Fruit fly (Drosophila melanogaster): Measurements from ENCODE around the gene mrn.

The mrn gene

DNA sequence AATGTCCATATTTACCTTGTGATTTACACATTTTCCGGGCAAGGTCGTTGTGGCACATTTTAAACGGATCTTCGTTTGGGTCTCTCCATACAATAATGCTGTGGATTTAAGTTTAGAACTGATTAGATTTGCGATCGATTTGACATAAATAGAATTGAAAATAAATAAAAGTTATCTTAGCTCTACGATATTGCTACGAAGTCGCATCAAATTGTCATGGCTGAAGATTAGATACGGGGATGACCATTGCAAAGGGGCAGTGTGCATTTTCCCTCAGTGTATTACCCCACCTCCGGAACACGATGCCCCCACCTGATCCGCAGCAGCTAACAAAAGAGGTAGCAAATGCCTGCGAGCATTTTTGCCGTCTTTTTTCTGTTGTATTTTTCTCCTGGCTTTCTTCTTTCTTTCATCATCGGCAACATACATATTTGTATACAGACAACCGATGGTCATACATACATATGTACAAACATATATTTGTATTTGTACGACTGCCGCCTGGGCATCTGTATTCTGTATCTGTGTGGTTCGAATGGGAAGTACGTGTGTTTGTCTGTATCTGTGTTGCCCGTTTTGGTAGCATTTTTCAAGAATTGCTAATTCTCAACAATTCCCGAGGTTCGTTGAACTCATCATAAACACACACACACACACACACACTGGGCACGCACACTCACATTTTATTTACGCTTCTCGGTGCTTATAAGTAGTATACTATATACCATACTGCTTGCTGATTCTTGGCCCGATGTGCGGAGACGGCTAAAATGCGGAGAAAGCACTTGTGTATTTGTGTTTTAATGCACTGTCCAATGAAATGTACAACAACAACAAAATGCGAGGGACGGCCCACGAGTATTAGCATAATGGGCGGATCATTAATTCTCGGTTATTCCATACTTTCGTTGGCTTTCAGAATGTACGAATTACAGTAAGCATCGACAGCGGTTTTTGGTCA is 35.6 kb downstream of the mrn start (continued):
- TF ChIP-seq bsh (GFP tag; optimal IDR thresholded peaks at IDR 0.05) (peak in 1 of 2 experiments; percentile 20), Poxn (GFP tag; IDR thresholded peaks at IDR 0.05) (no peak), inv (GFP tag; IDR thresholded peaks at IDR 0.05; ENCODE audit: partially characterized antibody) (no peak), zfh2 (GFP tag; optimal IDR thresholded peaks at IDR 0.05) (no peak), gce (GFP tag; IDR thresholded peaks at IDR 0.05) (no peak), CG10274 (GFP tag; optimal IDR thresholded peaks at IDR 0.05) (no peak), fd3F (GFP tag; optimal IDR thresholded peaks at IDR 0.05) (no peak), Usf (GFP tag; optimal IDR thresholded peaks at IDR 0.05) (no peak), jigr1 (GFP tag; IDR thresholded peaks at IDR 0.05) (no peak), tll (GFP tag; optimal IDR thresholded peaks at IDR 0.05) (no peak), insv (GFP tag; optimal IDR thresholded peaks at IDR 0.05) (no peak), sd (tag; optimal IDR thresholded peaks at IDR 0.05) (peak; percentile 53), luna (GFP tag; optimal IDR thresholded peaks at IDR 0.05) (no peak), Hsf (GFP tag; optimal IDR thresholded peaks at IDR 0.05) (no peak), CG4424 (GFP tag; optimal IDR thresholded peaks at IDR 0.05) (peak; percentile 15), CTCF (GFP tag; optimal IDR thresholded peaks at IDR 0.05) (no peak), cwo (GFP tag; optimal IDR thresholded peaks at IDR 0.05) (no peak), CG1603 (tag; optimal IDR thresholded peaks at IDR 0.05) (peak; percentile 31), gsb-n (tag; optimal IDR thresholded peaks at IDR 0.05) (no peak), CG15269 (tag; optimal IDR thresholded peaks at IDR 0.05) (no peak), CG18262 (tag; optimal IDR thresholded peaks at IDR 0.05) (peak; percentile 41), CG10979 (tag; optimal IDR thresholded peaks at IDR 0.05) (peak; percentile 8), CG16815 (GFP tag; optimal IDR thresholded peaks at IDR 0.05) (no peak), bowl (GFP tag; IDR thresholded peaks at IDR 0.05) (no peak), CG8290 (GFP tag; optimal IDR thresholded peaks at IDR 0.05) (no peak), CG8290 (tag; optimal IDR thresholded peaks at IDR 0.05) (no peak), CG14014 (GFP tag; IDR thresholded peaks at IDR 0.05) (no peak), ara (GFP tag; IDR thresholded peaks at IDR 0.05) (peak; percentile 19; the same call in 1 of the 2 replicates), CG7745 (tag; optimal IDR thresholded peaks at IDR 0.05) (no peak), ase (GFP tag; IDR thresholded peaks at IDR 0.05) (0 out of 3 replicates have a peak, but pooled peaks have one; percentile 26), CG10654 (GFP tag; optimal IDR thresholded peaks at IDR 0.05) (no peak), Gug (GFP tag; IDR thresholded peaks at IDR 0.05) (peak; percentile 16; the same call in 1 of the 4 replicates), Kr (GFP tag; optimal IDR thresholded peaks at IDR 0.05) (no peak), CG31441 (GFP tag; IDR thresholded peaks at IDR 0.05) (0 out of 2 replicates have a peak, but pooled peaks have one; percentile 17), ci (GFP tag; IDR thresholded peaks at IDR 0.05) (peak; percentile 46; the same call in 1 of the 3 replicates), org-1 (GFP tag; optimal IDR thresholded peaks at IDR 0.05) (no peak), CG8765 (GFP tag; IDR thresholded peaks at IDR 0.05) (no peak), pfk (GFP tag; optimal IDR thresholded peaks at IDR 0.05) (no peak), maf-S (GFP tag; optimal IDR thresholded peaks at IDR 0.05) (no peak), Oli (tag; optimal IDR thresholded peaks at IDR 0.05) (no peak), hth (optimal IDR thresholded peaks at IDR 0.05) (no peak), wdn (GFP tag; IDR thresholded peaks at IDR 0.05) (no peak), CG4854 (GFP tag; optimal IDR thresholded peaks at IDR 0.05) (no peak), Spps (tag; optimal IDR thresholded peaks at IDR 0.05) (no peak), gem (tag; optimal IDR thresholded peaks at IDR 0.05) (peak; percentile 4), D (optimal IDR thresholded peaks at IDR 0.05) (no peak), D (GFP tag; optimal IDR thresholded peaks at IDR 0.05) (peak; percentile 33), CG10431 (GFP tag; optimal IDR thresholded peaks at IDR 0.05) (no peak), ssp (GFP tag; IDR thresholded peaks at IDR 0.05) (no peak), cas (GFP tag; IDR thresholded peaks at IDR 0.05) (no peak)

All from whole organism, embryonic.